Worm (Caenorhabditis elegans) whole organism, L4/young adult: ENCODE results near the gene srbc-23.

Experiments
- W03F9.2 ChIP-seq: fragments of 150-350 bp; optimal IDR thresholded peaks from 2 replicates; lab custom pipeline; 2014; ENCODE audit warnings: missing biosample characterization, missing genetic modification characterization
- dao-5 ChIP-seq: sonication (generic microtip); optimal IDR thresholded peaks from 2 replicates; lab custom pipeline; 2016; ENCODE audit warnings: missing genotype, missing genetic modification characterization, moderate library complexity, missing compliant biosample characterization
- him-1 ChIP-seq: sonication (generic microtip); optimal IDR thresholded peaks from 2 replicates; lab custom pipeline; 2016; ENCODE audit warnings: missing genotype, missing genetic modification reagents, missing genetic modification characterization, missing compliant biosample characterization

srbc-23 gene

DNA sequence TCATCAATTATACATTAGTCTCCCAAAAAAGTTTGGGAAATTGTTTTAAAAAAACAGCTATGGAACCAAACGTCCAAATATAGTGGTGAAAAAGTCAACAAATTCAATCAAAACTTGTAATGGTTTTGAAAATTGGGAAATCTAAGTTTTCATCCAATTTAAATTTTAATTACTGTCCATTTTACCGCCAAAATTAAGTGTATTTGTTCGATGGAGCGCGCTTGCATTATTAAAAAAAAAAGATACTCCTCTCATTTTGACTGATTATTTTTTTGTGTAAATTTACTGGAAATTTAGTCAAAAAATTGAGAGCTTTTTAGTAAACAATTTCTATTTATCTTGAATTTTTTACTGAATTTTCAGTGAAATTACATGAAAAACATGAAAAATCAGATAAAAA, 21.1 kb downstream of the srbc-23 start:
- TF ChIP-seq dao-5 (tag; lab: Kevin White, UChicago), result no peak
- TF ChIP-seq him-1 (tag; lab: Kevin White, UChicago), result no peak
- no peak for TF ChIP-seq W03F9.2

DNA sequence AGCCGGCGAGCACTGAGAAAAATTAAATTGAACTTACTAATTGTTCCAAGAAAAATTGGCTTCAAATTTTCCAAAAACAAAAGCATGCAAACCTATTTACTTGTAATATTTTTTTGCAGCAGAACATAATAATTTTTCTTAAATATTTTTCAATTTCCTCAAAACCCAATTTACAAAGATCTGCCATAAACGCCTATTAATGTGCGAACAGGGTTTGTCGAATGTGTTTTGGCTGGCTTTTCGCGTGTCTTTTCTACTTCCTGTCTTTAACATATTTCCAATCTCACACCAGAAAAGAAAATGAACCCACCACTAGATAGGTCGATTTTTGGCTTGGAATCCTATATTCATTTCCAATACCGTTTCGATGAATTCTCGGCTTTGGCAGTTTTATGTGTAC, 21.9 kb downstream of the srbc-23 start, which contains the start of gene C45H4.18:
Gene C45H4.18 (plus strand): TSS at position 301 of the 400 bp plus-strand sequence.
- TF ChIP-seq him-1 (tag; lab: Kevin White, UChicago) (no peak), W03F9.2 (no peak), dao-5 (tag; lab: Kevin White, UChicago) (no peak)

DNA sequence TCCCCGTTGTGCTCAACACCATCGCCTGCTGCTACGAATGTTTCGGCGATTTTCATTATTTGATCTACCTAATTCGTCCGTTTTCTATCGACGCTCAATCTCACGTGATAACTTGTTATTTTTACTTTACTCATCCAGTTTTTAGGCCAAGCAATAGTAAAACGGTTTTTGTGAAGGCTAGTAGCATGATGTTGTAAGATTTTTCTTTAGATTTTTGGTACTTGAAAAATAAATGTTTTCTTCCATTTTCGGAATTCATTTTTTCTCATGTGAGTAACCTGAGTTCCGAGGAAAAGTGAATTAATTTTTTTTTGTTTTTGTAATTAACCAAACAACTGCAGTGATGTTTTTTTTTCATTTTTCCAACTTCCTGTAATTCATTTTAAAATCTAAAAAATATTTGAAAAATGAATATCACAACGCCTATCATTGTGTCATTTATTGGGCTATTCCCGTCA, 24.0 kb downstream of the srbc-23 start, which contains the start of gene srbc-17:
Gene srbc-17 (plus strand): TSS at position 408 of the 458 bp plus-strand sequence.
- TF ChIP-seq dao-5 (tag; lab: Kevin White, UChicago), result no peak
- no peak for TF ChIP-seq W03F9.2
- no peak for TF ChIP-seq him-1 (tag; lab: Kevin White, UChicago)

DNA sequence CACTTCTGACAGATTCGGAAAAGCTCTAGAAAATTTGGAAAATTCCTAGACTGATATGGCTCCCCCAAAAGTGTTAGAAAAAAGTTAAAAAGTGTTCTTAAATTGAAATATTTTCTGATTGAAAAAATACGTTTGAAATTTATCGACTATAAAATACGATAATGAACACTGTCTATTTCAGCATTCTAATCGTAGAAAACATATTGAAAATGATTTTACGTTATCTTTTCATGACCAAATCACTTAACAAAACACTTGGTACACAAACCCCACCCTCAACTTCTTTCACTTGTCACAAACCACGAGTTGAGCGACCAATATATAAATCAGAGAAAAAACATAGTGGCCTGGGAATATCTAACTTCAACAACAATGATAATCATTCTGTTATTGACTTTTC, 25.8 kb downstream of the srbc-23 start, which contains the start of gene cyp-33C1:
Gene cyp-33C1 (plus strand): TSS at position 301 of the 400 bp plus-strand sequence.
- no peak for TF ChIP-seq W03F9.2
- no peak for TF ChIP-seq dao-5 (tag; lab: Kevin White, UChicago)
- no peak for TF ChIP-seq him-1 (tag; lab: Kevin White, UChicago)

DNA sequence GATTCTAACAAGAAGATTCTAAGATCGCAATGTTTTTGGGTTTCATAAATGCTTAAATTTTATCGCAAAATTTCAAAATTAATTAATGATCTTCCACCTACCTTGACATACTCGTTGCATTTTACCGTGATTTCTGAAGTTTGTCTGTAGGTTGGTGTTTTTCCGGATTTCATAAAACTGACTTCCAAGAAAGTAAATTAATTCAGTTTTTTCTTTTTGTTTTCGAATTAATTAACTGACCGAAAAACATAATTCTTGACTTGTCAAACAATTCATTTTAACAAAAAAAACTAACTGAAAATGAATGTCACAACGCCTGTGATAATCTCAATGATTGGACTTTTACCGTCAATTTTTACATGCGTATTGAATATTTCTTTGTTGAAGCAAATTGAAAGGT, 28.4 kb downstream of the srbc-23 start, which contains the start of gene srbc-16:
Gene srbc-16 (plus strand): TSS at position 301 of the 400 bp plus-strand sequence.
- TF ChIP-seq dao-5 (tag; lab: Kevin White, UChicago) (no peak), him-1 (tag; lab: Kevin White, UChicago) (no peak), W03F9.2 (no peak)

DNA sequence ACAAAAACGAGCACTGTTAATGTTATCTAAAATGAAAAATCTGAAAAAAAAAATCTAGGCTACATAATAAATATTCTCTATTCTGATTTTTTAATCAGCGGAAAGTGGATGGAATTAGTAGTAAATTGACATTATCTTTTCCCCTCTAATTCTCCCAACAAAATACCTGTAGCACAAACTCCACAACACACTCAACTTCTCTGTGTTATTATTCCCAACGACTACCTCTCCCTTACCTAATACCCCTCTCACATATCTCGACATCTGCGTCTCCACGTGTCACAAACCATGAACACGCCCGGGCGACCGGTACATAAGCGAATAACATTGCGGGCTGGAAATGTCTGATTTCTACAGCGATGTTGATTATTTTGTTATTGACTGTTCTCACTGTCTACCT, 29.8 kb downstream of the srbc-23 start, which contains the start of gene cyp-33C2:
Gene cyp-33C2 (plus strand): TSS at position 327 of the 400 bp plus-strand sequence.
- TF ChIP-seq him-1 (tag; lab: Kevin White, UChicago), result no peak
- no peak for TF ChIP-seq W03F9.2
- TF ChIP-seq dao-5 (tag; lab: Kevin White, UChicago), result no peak

DNA sequence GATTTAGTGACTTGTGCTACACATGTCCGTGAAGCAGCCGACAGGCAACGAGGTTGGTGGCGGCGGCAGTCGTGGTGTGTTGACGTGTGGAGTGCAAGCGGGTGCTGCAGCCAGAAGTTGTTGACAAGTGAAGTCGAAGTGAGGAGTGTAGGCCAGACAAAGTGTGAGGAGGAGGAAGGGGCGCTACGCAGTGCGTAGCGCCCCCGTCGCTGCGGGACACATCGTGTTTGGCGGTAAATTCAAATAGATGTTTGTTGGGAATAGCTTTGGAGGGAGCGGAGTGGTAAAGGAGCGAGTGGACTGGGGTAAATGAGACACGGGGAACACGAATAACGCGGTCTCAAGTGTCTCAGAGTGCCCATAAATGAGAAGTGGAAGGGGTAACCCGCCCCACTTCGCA, 32.1 kb downstream of the srbc-23 start:
- no peak for TF ChIP-seq W03F9.2
- TF ChIP-seq him-1 (tag; lab: Kevin White, UChicago), result no peak
- TF ChIP-seq dao-5 (tag; lab: Kevin White, UChicago), result no peak

DNA sequence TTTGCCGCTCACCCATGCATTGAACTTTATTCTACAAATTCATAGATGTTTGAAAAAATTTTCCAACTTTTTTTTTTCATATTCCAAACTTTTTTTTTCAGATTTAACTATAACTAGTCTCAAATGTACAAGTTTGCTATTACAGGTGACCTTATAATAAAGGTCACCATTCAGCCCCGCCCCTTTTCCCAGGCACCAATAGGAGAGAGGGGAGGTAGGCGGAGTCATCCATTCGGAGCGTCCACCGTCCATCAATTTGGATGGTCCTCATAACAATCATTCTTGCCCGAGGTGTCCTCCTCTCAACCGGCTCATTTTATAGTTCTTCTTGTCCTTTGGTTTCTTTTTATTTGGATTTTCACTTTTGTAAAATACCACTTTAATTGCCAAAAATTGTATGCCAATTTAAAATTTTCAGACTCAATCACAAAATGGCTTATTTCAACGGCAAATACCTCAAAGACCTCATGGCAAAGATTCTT, 34.5 kb downstream of the srbc-23 start, which contains the start of gene Y5H2B.3:
Gene Y5H2B.3 (plus strand): TSS at position 432 of the 482 bp plus-strand sequence.
- TF ChIP-seq dao-5 (tag; lab: Kevin White, UChicago), result no peak

DNA sequence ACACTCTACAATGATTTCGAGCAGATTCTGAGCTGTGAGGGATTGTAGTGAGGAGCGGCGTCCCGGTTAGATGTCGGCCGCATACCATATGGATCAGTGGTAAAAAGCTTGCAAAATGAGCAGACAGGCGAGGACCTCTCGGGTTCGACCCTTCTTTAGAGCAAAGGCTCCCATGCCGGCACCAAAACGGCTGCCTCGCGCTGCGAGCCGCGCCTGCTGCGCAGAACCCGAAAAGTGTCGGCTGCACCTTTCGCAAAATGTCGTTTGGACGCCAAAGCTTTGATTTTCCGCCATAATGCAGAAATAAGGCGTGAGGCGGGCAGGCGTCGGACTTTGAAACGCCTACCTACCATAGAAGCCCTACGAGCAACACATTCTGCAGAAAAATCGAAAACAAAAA, 37.0 kb downstream of the srbc-23 start:
- no peak for TF ChIP-seq W03F9.2
- TF ChIP-seq dao-5 (tag; lab: Kevin White, UChicago), result no peak
- TF ChIP-seq him-1 (tag; lab: Kevin White, UChicago), result no peak

DNA sequence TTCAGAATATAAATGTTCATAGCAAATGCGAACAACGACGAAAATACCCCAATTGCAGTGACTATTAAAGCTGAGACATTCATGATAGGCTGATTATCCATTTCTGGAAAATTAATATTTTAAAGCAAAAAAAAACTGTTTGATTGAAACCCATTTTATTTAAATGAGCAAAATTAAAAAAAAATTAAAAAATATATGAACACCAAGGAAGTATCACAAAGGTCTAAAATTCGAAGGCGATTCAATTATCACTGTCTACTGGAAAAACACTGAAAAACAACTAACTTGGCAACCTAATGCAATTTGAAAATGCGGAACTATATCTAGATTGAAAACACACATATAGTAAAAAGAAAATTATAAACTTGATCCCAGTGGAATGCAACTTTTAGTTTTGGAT, 37.7 kb downstream of the srbc-23 start, which contains the start of gene srbc-42:
Gene srbc-42 (minus strand): TSS at position 101 of the 400 bp plus-strand sequence.
- TF ChIP-seq W03F9.2 (no peak), him-1 (tag; lab: Kevin White, UChicago) (no peak), dao-5 (tag; lab: Kevin White, UChicago) (no peak)

DNA sequence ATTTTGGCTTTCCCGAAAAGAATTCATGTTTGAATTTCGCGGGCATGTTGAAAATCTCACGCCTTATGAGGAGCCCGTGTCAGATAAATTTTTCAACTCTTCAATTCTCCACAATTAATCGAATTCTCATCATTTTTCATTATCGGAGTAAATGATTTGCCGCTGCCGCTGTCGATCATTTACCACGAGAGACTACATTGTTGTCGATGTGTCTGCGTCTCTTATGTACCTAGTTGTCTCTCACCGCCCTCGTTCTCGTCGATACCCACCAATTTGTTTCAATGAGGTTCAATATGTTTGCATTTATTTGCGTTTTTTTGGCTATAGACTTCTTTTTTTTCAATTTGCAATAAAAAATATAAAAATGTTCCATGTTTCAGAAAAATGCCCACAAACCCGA, 38.7 kb downstream of the srbc-23 start, which contains the start of gene nhr-13:
Gene nhr-13 (plus strand): TSS at position 369 of the 400 bp plus-strand sequence.
- TF ChIP-seq him-1 (tag; lab: Kevin White, UChicago) (no peak), W03F9.2 (no peak), dao-5 (tag; lab: Kevin White, UChicago) (no peak)

DNA sequence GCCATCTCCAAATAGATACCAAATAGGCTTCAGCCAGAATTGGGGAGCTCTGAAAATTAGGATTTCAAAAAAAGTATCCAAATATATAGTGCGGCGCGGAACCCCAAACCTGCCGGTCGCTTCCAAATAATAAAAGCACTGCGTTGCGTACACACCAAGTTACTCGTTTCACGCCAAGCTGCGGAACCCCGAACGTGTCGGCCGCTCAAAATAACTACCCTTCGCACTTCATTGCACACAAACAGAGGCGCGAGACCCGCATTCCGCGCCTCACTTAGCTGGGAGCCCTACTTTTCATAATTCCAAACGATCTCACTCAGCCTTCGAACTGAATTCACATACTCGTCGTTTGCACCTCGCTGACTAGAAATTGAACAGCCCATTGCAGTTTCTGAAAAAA, 46.2 kb downstream of the srbc-23 start:
- no peak for TF ChIP-seq W03F9.2
- no peak for TF ChIP-seq dao-5 (tag; lab: Kevin White, UChicago)
- no peak for TF ChIP-seq him-1 (tag; lab: Kevin White, UChicago)

DNA sequence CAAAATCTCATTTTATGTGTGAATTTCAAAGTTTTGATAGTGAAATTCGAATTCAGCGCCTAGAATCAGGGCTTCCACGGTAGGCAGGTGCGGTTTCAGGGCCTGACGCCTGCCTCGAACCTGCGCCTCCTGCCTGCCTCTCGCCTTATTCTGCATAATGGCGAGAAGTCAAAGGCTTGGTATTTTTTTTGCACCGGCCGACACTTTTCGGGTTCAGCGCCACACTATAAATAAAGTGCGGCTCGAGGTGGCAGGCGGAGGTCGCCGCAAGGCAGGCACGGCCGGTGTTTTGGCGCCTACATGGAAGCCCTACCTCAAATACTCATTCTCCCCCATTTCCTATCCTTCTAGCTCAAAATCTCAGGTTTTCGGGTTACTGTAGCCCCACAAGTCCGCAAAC, 47.0 kb downstream of the srbc-23 start:
- TF ChIP-seq him-1 (tag; lab: Kevin White, UChicago) (no peak), W03F9.2 (no peak), dao-5 (tag; lab: Kevin White, UChicago) (no peak)

DNA sequence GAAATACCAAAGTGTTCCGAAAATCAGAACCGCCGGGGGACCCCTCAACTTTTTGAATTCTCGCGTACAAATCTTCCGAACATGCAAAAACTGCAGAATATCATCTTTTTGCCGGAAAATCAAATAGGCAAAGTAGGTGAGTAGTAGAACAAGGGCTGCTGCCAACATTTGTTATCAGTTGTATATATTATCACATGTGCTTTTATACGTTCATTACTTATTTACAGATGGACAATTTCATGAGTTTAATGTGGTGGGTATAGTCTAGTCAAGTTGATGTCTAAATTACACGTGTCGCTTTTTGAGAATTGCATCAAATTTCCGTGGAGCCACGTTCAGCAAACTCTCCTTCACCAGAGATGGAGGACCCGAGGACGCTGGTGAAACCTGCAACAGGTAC, 47.9 kb downstream of the srbc-23 start, which contains the start of gene cyp-32B1:
Gene cyp-32B1 (minus strand): TSS at position 176 of the 400 bp plus-strand sequence.
- TF ChIP-seq him-1 (tag; lab: Kevin White, UChicago), result no peak
- TF ChIP-seq W03F9.2, result no peak
- no peak for TF ChIP-seq dao-5 (tag; lab: Kevin White, UChicago)
